Worm (Caenorhabditis elegans) whole organism, L1 larva: ENCODE measurements around the gene C04E7.3.

Experiments
- nhr-237 ChIP-seq: fragments of 150-350 bp; optimal IDR thresholded peaks from 2 replicates; lab custom pipeline; 2014; ENCODE audit warnings: missing biosample characterization, missing genetic modification characterization
- snpc-4 ChIP-seq: fragments of 150-350 bp; optimal IDR thresholded peaks from 2 replicates; lab custom pipeline; 2014; ENCODE audit warnings: missing biosample characterization, missing genetic modification characterization

ce11 chrX:360479-360878, 13.5 kb upstream of the C04E7.3 start, which contains the start of gene C04E7.5:
- TF ChIP-seq snpc-4 (tag; lab: Kevin White, UChicago) (no peak), nhr-237 (tag; lab: Kevin White, UChicago) (no peak)
